Fruit fly (Drosophila melanogaster): ENCODE measurements around the gene Pep.

- TF ChIP-seq psq (optimal IDR thresholded peaks at IDR 0.05) (no peak), Dll (optimal IDR thresholded peaks at IDR 0.05) (no peak), EcR (GFP tag; optimal IDR thresholded peaks at IDR 0.05) (no peak)
Measured at dm6 chr3L:17668945-17669779, 24.3 kb upstream of the Pep start, which contains the start of gene Crtc.
